Worm (Caenorhabditis elegans) whole organism, L4/young adult: ENCODE results near the gene ptp-5.2.

Experiments used
- W03F9.2 ChIP-seq: fragments of 150-350 bp; optimal IDR thresholded peaks from 2 replicates; lab custom pipeline; 2014; ENCODE audit warnings: missing biosample characterization, missing genetic modification characterization
- dao-5 ChIP-seq: sonication (generic microtip); optimal IDR thresholded peaks from 2 replicates; lab custom pipeline; 2016; ENCODE audit warnings: missing genotype, missing genetic modification characterization, moderate library complexity, missing compliant biosample characterization
- him-1 ChIP-seq: sonication (generic microtip); optimal IDR thresholded peaks from 2 replicates; lab custom pipeline; 2016; ENCODE audit warnings: missing genotype, missing genetic modification reagents, missing genetic modification characterization, missing compliant biosample characterization

DNA sequence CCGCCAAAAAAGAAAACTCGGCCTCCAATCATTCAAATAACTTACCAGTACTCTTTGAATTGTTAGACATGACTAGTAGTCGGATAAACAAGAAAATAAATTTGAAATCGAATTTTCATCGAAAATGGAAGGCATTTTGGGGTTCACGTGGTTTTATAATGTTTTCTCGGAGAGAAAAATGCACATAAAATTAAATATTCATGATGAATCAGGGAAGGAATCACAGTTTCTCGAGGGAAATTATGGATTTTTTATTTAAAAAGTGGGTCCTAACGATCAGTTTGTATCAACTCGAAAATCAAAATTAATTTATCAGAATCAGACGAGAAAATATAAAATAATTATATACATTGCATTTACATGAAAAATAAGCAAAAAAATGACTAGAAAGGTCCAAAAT is 4.6 kb upstream of the ptp-5.2 start, which contains the start of gene Y57G11C.5:
- TF ChIP-seq dao-5 (tag; lab: Kevin White, UChicago) (no peak), him-1 (tag; lab: Kevin White, UChicago) (no peak), W03F9.2 (tag; lab: Kevin White, UChicago) (no peak)
